Fruit fly (Drosophila melanogaster): Measurements from ENCODE around the gene CG12502.

Gene CG12502

DNA sequence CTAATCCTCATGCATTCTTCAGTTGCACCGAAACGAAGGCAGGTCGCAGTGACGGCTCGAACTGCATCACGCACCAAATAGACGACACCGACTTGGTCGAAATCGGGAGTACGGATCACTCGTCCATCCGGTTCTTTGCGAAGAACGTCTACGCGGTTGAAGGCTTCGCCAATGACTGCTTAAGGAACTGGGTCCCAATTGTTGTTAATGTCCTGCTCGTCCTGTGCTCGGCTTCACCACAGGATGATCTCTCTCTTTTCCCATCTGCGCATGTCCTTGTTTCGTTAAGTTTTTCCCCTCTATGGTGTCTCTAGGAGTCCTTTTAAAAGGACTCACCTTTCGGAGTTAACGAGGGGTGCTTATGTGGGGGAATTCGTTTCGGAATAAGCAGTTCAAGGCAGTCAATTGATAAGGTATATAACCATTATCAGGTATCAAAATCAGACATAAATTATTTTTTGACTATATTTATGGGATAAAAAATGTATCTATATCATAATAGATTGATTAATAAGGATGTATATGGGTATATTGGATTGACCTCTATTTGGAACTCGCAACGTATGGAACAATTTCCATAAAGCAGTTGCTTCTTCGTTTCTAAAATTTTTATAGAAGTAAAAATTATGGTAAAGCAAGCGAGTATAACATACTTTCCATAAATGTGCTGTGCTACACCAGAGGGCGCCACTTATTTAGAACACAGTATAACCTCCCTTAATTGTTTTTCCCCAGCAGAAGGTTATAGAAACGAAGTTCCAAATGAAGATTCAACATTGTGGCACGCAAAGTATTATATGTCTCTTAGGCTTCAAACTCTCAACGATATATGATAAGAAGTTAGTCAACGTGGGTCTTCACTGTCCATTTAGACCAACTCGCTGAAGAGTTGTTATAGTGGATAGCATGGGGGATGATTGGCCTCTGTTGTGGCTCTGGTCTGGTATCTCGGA, 7.9 kb upstream of the CG12502 start, which contains the start of gene dpr20 (continued):
- TF ChIP-seq CoRest (tag; optimal IDR thresholded peaks at IDR 0.05) (peak; percentile 71), ssp (GFP tag; IDR thresholded peaks at IDR 0.05) (peak; percentile 64), CG17359 (tag; optimal IDR thresholded peaks at IDR 0.05) (peak; percentile 72), CG17361 (GFP tag; IDR thresholded peaks at IDR 0.05) (peak; percentile 55; the same call in 1 of the 3 replicates), CG12942 (GFP tag; optimal IDR thresholded peaks at IDR 0.05) (peak; percentile 59), jing (GFP tag; optimal IDR thresholded peaks at IDR 0.05) (peak; percentile 26), ERR (GFP tag; optimal IDR thresholded peaks at IDR 0.05) (peak; percentile 56), CG6254 (GFP tag; optimal IDR thresholded peaks at IDR 0.05) (no peak), trem (tag; optimal IDR thresholded peaks at IDR 0.05) (no peak), lov (optimal IDR thresholded peaks at IDR 0.05) (no peak), lov (GFP tag; IDR thresholded peaks at IDR 0.05) (peak; percentile 75; the same call in 2 of the 3 replicates), CG13287 (GFP tag; IDR thresholded peaks at IDR 0.05; ENCODE audit: partially characterized antibody) (no peak), H15 (GFP tag; IDR thresholded peaks at IDR 0.05) (peak; percentile 82), HmgZ (tag; optimal IDR thresholded peaks at IDR 0.05) (peak; percentile 65), Dek (tag; optimal IDR thresholded peaks at IDR 0.05) (peak; percentile 76), CG34224 (GFP tag; IDR thresholded peaks at IDR 0.05; ENCODE audit: partially characterized antibody) (no peak), CG10462 (GFP tag; optimal IDR thresholded peaks at IDR 0.05) (no peak), cg (GFP tag; optimal IDR thresholded peaks at IDR 0.05) (no peak), Pdp1 (GFP tag; optimal IDR thresholded peaks at IDR 0.05) (peak; percentile 68 to 77), CG1529 (GFP tag; optimal IDR thresholded peaks at IDR 0.05) (no peak), BtbVII (GFP tag; optimal IDR thresholded peaks at IDR 0.05) (peak; percentile 74), CG16813 (GFP tag; IDR thresholded peaks at IDR 0.05; ENCODE audit: partially characterized antibody) (no peak), Hey (tag; optimal IDR thresholded peaks at IDR 0.05) (peak; percentile 14), CG31224 (GFP tag; IDR thresholded peaks at IDR 0.05) (peak; percentile 63), Max (GFP tag; optimal IDR thresholded peaks at IDR 0.05) (peak; percentile 33), CHES-1-like (GFP tag; optimal IDR thresholded peaks at IDR 0.05) (peak; percentile 65), en (GFP tag; optimal IDR thresholded peaks at IDR 0.05) (peak; percentile 3), CG11560 (tag; IDR thresholded peaks at IDR 0.05) (peak; percentile 70), Taf1 (GFP tag; IDR thresholded peaks at IDR 0.05) (peak; percentile 79), Dfd (GFP tag; optimal IDR thresholded peaks at IDR 0.05) (no peak), CG9876 (GFP tag; optimal IDR thresholded peaks at IDR 0.05) (peak; percentile 39), CG18764 (GFP tag; optimal IDR thresholded peaks at IDR 0.05) (peak; percentile 32), ato (GFP tag; IDR thresholded peaks at IDR 0.05; ENCODE audit: partially characterized antibody) (no peak), CG6854 (GFP tag; optimal IDR thresholded peaks at IDR 0.05) (peak; percentile 44), CG4707 (GFP tag; optimal IDR thresholded peaks at IDR 0.05) (peak; percentile 6), Spps (tag; optimal IDR thresholded peaks at IDR 0.05) (no peak), CG3281 (GFP tag; optimal IDR thresholded peaks at IDR 0.05) (peak; percentile 81), CG34376 (GFP tag; optimal IDR thresholded peaks at IDR 0.05) (peak; percentile 56), CG17186 (GFP tag; optimal IDR thresholded peaks at IDR 0.05) (no peak), sens-2 (GFP tag; IDR thresholded peaks at IDR 0.05) (peak; percentile 79), CG14050 (GFP tag; IDR thresholded peaks at IDR 0.05) (peak; percentile 74), sr (GFP tag; IDR thresholded peaks at IDR 0.05) (peak; percentile 66), ems (GFP tag; optimal IDR thresholded peaks at IDR 0.05) (peak; percentile 69), CG7745 (tag; optimal IDR thresholded peaks at IDR 0.05) (no peak), CG10366 (GFP tag; IDR thresholded peaks at IDR 0.05) (peak; percentile 89), CG7357 (GFP tag; IDR thresholded peaks at IDR 0.05) (peak; percentile 77), Gsc (GFP tag; IDR thresholded peaks at IDR 0.05) (no peak), seq (GFP tag; IDR thresholded peaks at IDR 0.05) (peak; percentile 81), org-1 (GFP tag; optimal IDR thresholded peaks at IDR 0.05) (peak; percentile 49)
